Worm (Caenorhabditis elegans): ENCODE measurements around the gene W06H8.6.
A peak's percentile ranks its signal among the peaks of the same experiment; 100 is the strongest.

Gene W06H8.6

ce11 chrV:6228400-6228895, 1.6 kb upstream of the W06H8.6 start:
- TF ChIP-seq atf-7 (tag; optimal IDR thresholded peaks at IDR 0.05) (peak; percentile 88), ekl-4 (GFP tag; IDR thresholded peaks at IDR 0.05) (peak; percentile 9; the same call in 1 of the 2 replicates), dox-1 (GFP tag; IDR thresholded peaks at IDR 0.05) (0 out of 2 replicates have a peak, but pooled peaks have one; percentile 7), ama-1 (optimal IDR thresholded peaks at IDR 0.05) (peak; percentile 77), ama-1 (GFP tag; optimal IDR thresholded peaks at IDR 0.05) (no peak), pbrm-1 (GFP tag; IDR thresholded peaks at IDR 0.05) (peak; percentile 6; the same call in 1 of the 2 replicates), nhr-80 (tag; optimal IDR thresholded peaks at IDR 0.05) (peak; percentile 14), nhr-120 (GFP tag; IDR thresholded peaks at IDR 0.05) (no peak), Y67H2A.10 (GFP tag; conservative IDR thresholded peaks at IDR 0.05) (no peak), lin-54 (GFP tag; optimal IDR thresholded peaks at IDR 0.05) (peak; percentile 6), madf-10 (tag; optimal IDR thresholded peaks at IDR 0.05) (peak; percentile 92), hsf-1 (GFP tag; IDR thresholded peaks at IDR 0.05) (no peak), bed-1 (GFP tag; IDR thresholded peaks at IDR 0.05) (no peak), B0336.3 (GFP tag; IDR thresholded peaks at IDR 0.05) (no peak), K11D2.4 (GFP tag; IDR thresholded peaks at IDR 0.05) (peak; percentile 32; the same call in 1 of the 2 replicates), nfyb-1 (GFP tag; IDR thresholded peaks at IDR 0.05) (peak; percentile 55), rcor-1 (GFP tag; IDR thresholded peaks at IDR 0.05) (0 out of 2 replicates have a peak, but pooled peaks have one; percentile 16), lag-1 (GFP tag; IDR thresholded peaks at IDR 0.05) (no peak), sptf-2 (GFP tag; optimal IDR thresholded peaks at IDR 0.05) (no peak), Y79H2A.3 (GFP tag; conservative IDR thresholded peaks at IDR 0.05) (0 out of 2 replicates have a peak, but pooled peaks have one; percentile 14), xnd-1 (tag; optimal IDR thresholded peaks at IDR 0.05) (no peak), ceh-27 (GFP tag; optimal IDR thresholded peaks at IDR 0.05) (peak; percentile 15), egl-44 (GFP tag; IDR thresholded peaks at IDR 0.05) (no peak), cebp-1 (GFP tag; IDR thresholded peaks at IDR 0.05) (0 out of 2 replicates have a peak, but pooled peaks have one; percentile 42), cebp-1 (tag; optimal IDR thresholded peaks at IDR 0.05) (peak; percentile 4)

- TF ChIP-seq lin-26 (GFP tag; IDR thresholded peaks at IDR 0.05) (peak; percentile 76; the same call in 1 of the 2 replicates), T07F8.4 (tag; optimal IDR thresholded peaks at IDR 0.05) (no peak), attf-6 (GFP tag; IDR thresholded peaks at IDR 0.05) (no peak), Y67H2A.10 (GFP tag; conservative IDR thresholded peaks at IDR 0.05) (no peak), C06A6.2 (GFP tag; conservative IDR thresholded peaks at IDR 0.05) (peak; percentile 83), lin-54 (GFP tag; optimal IDR thresholded peaks at IDR 0.05) (peak; percentile 44), K12H6.12 (tag; optimal IDR thresholded peaks at IDR 0.05) (peak; percentile 99), D2030.7 (GFP tag; IDR thresholded peaks at IDR 0.05) (0 out of 2 replicates have a peak, but pooled peaks have one; percentile 11), ZK185.1 (tag; optimal IDR thresholded peaks at IDR 0.05; ENCODE audit: poor library complexity, severe bottlenecking) (peak; percentile 83), sptf-2 (GFP tag; optimal IDR thresholded peaks at IDR 0.05) (no peak), let-526 (GFP tag; IDR thresholded peaks at IDR 0.05) (peak; percentile 8; the same call in 1 of the 2 replicates), ceh-27 (GFP tag; optimal IDR thresholded peaks at IDR 0.05) (peak; percentile 60), attf-3 (GFP tag; conservative IDR thresholded peaks at IDR 0.05) (peak; percentile 54; the same call in 1 of the 2 replicates), lsl-1 (GFP tag; optimal IDR thresholded peaks at IDR 0.05) (no peak), egl-44 (GFP tag; IDR thresholded peaks at IDR 0.05) (peak; percentile 88), bed-1 (GFP tag; IDR thresholded peaks at IDR 0.05) (0 out of 2 replicates have a peak, but pooled peaks have one; percentile 60), nfya-1 (tag; optimal IDR thresholded peaks at IDR 0.05; ENCODE audit: borderline replicate concordance, insufficient read depth) (no peak), fkh-3 (tag; optimal IDR thresholded peaks at IDR 0.05) (no peak), ets-4 (GFP tag; optimal IDR thresholded peaks at IDR 0.05) (no peak), dox-1 (GFP tag; IDR thresholded peaks at IDR 0.05) (peak; percentile 59; the same call in 1 of the 2 replicates), ekl-4 (GFP tag; IDR thresholded peaks at IDR 0.05) (peak; percentile 52; the same call in 1 of the 2 replicates), ceh-40 (GFP tag; IDR thresholded peaks at IDR 0.05) (no peak), B0035.1 (tag; optimal IDR thresholded peaks at IDR 0.05) (peak; percentile 71), madf-3 (GFP tag; IDR thresholded peaks at IDR 0.05) (peak; percentile 50; the same call in 1 of the 2 replicates), attf-5 (GFP tag; optimal IDR thresholded peaks at IDR 0.05) (peak; percentile 56), mel-28 (tag; optimal IDR thresholded peaks at IDR 0.05; ENCODE audit: borderline replicate concordance) (no peak), nhr-90 (tag; optimal IDR thresholded peaks at IDR 0.05) (peak; percentile 26)
Observed at ce11 chrV:6227326-6228246, 776 bp upstream of the W06H8.6 start.

All from whole organism, young adult.